Fruit fly (Drosophila melanogaster) whole organism, embryonic: ENCODE data around the gene CG14205.

Source experiments
- CG10209 ChIP-seq: fragments of 200-800 bp; sonication (Bioruptor generic); optimal IDR thresholded peaks from 3 replicates; lab custom pipeline; 2017; ENCODE audit warnings: missing biosample characterization, mild to moderate bottlenecking, missing genetic modification characterization, missing genetic modification reagents
- CG11696 ChIP-seq: fragments of 200-800 bp; sonication (Bioruptor generic); IDR thresholded peaks from 2 replicates; pipeline ENCODE4 v1.3.6; 2022; ENCODE audit warnings: missing biosample characterization, missing genetic modification characterization
- CG18476 ChIP-seq: fragments of 200-800 bp; sonication (Bioruptor generic); optimal IDR thresholded peaks from 2 replicates; lab custom pipeline; 2016; ENCODE audit warnings: missing biosample characterization, mild to moderate bottlenecking, missing genetic modification characterization
- CG2889 ChIP-seq: fragments of 200-800 bp; sonication (Bioruptor generic); IDR thresholded peaks from 3 replicates; pipeline ENCODE4 v1.3.6; 2022; ENCODE audit warnings: missing biosample characterization, missing genetic modification characterization
- CG8478 ChIP-seq: fragments of >200 bp; optimal IDR thresholded peaks from 2 replicates; lab custom pipeline; 2018
- CG8765 ChIP-seq: fragments of 200-800 bp; sonication (Bioruptor generic); IDR thresholded peaks from 2 replicates; pipeline ENCODE4 v1.3.6; 2022; ENCODE audit warnings: missing biosample characterization, missing genetic modification characterization
- Lpt ChIP-seq: fragments of >200 bp; optimal IDR thresholded peaks from 2 replicates; lab custom pipeline; 2018; ENCODE audit warnings: missing biosample characterization, missing genetic modification characterization
- caup ChIP-seq: fragments of 200-800 bp; sonication (Bioruptor generic); optimal IDR thresholded peaks from 3 replicates; lab custom pipeline; 2017; ENCODE audit warnings: missing biosample characterization, mild to moderate bottlenecking, missing genetic modification characterization, moderate library complexity; ENCODE audit not compliant: severe bottlenecking
- dmrt11E ChIP-seq: fragments of 200-800 bp; sonication (Bioruptor generic); optimal IDR thresholded peaks from 3 replicates; lab custom pipeline; 2018; ENCODE audit warnings: missing biosample characterization, mild to moderate bottlenecking, missing genetic modification characterization, moderate library complexity
- lola ChIP-seq, 3 experiments: fragments of >200 bp in 2 of 3; fragments of 200-800 bp in 1 of 3; sonication (Bioruptor generic) in 1 of 3; optimal IDR thresholded peaks; 2 replicates each; lab custom pipeline; 2017 to 2019; ENCODE audit warnings: missing biosample characterization in 3 of 3, missing genetic modification characterization in 3 of 3, mild to moderate bottlenecking in 1 of 3, moderate library complexity in 1 of 3
- luna ChIP-seq: fragments of 200-800 bp; sonication (Bioruptor generic); optimal IDR thresholded peaks from 2 replicates; lab custom pipeline; 2016; ENCODE audit warnings: missing biosample characterization, missing genetic modification characterization
- rib ChIP-seq: fragments of 200-800 bp; sonication (Bioruptor generic); IDR thresholded peaks from 2 replicates; pipeline ENCODE4 v1.3.6; 2022; ENCODE audit warnings: missing biosample characterization, missing genetic modification characterization
- sim ChIP-seq: fragments of 200-800 bp; sonication (Bioruptor generic); IDR thresholded peaks from 2 replicates; pipeline ENCODE4 v1.3.6; 2022; ENCODE audit warnings: missing biosample characterization, missing genetic modification characterization
- zen ChIP-seq: fragments of 200-800 bp; sonication (Bioruptor generic); optimal IDR thresholded peaks from 3 replicates; lab custom pipeline; 2018; ENCODE audit warnings: missing biosample characterization, mild to moderate bottlenecking, missing genetic modification characterization, moderate library complexity

- no peak for TF ChIP-seq CG8478 (lab: Kevin White, UChicago)
- no peak for TF ChIP-seq rib (GFP tag; lab: Robert Waterston, UW)
- no peak for TF ChIP-seq CG8765 (GFP tag; lab: Robert Waterston, UW)
- no peak for TF ChIP-seq dmrt11E (tag; lab: Kevin White, UChicago)
- no peak for TF ChIP-seq sim (GFP tag; lab: Robert Waterston, UW)
- no peak for TF ChIP-seq CG18476 (GFP tag; lab: Kevin White, UChicago)
- no peak for TF ChIP-seq lola (GFP tag; optimal IDR thresholded peaks at IDR 0.05; lab: Kevin White, UChicago)
- TF ChIP-seq CG10209 (GFP tag; lab: Kevin White, UChicago), result no peak
- no peak for TF ChIP-seq zen (tag; lab: Kevin White, UChicago)
- TF ChIP-seq CG11696 (GFP tag; lab: Robert Waterston, UW), result no peak
- no peak for TF ChIP-seq caup
- TF ChIP-seq Lpt (GFP tag; lab: Kevin White, UChicago), result no peak
- TF ChIP-seq luna, result no peak
- no peak for TF ChIP-seq CG2889 (GFP tag; lab: Robert Waterston, UW)
Observed at dm6 chrX:19621145-19621544, 28.7 kb downstream of the CG14205 start, which contains the start of gene CG14221.
